Fruit fly (Drosophila melanogaster) S2 (cell line): Measurements from ENCODE around the gene wor.

Source experiments
- CG8478 ChIP-seq: fragments of >200 bp; optimal IDR thresholded peaks from 2 replicates; lab custom pipeline; 2018
- CTCF ChIP-seq, 2 experiments: fragments of >200 bp; optimal IDR thresholded peaks; 2 replicates each; lab custom pipeline; 2018

The wor gene

DNA sequence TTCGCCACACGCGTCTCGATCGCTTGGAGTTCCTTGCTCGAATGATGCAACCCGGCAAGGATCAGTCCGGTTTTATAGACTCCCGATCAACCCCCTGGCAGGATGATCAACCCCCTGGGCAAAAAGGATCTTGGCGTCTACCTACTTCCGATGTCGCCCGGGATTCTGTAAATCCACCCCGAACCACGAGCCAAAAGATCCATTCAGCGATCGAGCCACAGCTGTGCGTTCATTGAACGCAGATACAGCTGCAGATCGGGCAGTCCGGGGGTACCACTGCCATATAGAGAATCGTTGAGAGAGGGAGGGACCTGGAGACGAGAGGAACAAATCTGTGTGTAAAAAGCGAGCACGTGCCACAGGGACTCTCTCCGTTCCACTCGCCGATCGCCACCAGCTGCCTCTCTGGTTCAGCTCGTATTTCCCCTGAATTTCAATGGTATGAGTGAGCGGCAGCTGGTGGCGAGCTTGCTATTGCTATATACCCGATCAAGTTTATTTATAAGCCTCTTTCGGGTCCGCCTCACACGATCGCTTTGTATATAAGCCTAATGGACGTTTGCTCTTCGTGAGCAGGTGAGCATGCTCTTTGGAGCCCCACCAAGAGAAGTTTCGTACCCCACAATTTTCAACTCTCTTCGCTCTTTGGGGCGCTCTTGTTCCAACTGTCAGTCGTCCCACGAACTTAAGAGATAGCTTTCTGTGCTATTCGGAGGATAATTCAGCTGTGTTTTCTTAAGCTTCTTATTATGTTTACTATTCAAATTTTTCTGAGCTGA is at the start of gene wor:
Gene wor (minus strand): TSS at position 51 of the 779 bp plus-strand sequence.
- no peak for TF ChIP-seq CTCF (optimal IDR thresholded peaks at IDR 0.05; lab: Kevin White, UChicago)
- no peak for TF ChIP-seq CG8478 (lab: Kevin White, UChicago)

DNA sequence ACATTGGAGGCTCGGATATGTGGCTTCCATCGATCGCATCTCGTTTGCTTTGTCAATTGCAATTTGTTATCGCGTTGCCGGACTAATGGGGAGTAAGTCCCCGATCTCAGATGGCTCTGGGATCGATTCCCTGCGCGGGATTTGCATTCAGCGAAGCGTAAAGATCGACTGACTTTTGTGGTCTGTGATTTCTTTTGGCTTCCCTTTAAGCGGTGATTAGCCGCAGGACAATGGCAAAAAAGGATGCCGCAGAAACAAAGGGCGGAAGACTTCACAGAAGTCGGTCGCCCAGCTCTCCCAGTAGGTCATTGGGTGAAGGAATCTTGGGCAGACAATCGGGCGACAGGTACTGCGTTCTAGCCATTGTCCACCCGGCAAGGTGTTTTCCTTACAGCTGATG is 49.5 kb upstream of the wor start:
- TF ChIP-seq CTCF (optimal IDR thresholded peaks at IDR 0.05; lab: Kevin White, UChicago) (no peak), CG8478 (lab: Kevin White, UChicago) (no peak)

DNA sequence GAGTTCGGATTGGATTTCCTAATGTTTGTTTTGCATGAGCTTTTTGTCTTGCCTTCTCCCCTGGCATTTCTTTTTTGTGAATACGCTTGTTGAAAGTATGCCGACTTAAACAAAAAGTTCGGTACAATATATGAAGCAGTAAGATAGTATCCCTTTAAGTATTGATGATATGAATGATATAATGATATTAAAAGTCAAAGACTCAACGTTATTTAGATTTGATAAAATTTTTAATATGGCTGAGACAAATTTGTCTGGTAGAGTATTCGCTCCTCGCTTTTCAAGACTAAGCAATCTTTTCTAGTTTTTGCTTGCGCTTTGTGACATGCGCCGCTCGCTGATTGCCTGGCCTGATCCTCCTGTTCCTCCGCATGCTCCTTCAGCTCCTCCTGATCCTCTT is 49.0 kb upstream of the wor start:
- no peak for TF ChIP-seq CG8478 (lab: Kevin White, UChicago)
- TF ChIP-seq CTCF (optimal IDR thresholded peaks at IDR 0.05; lab: Kevin White, UChicago): no peak

DNA sequence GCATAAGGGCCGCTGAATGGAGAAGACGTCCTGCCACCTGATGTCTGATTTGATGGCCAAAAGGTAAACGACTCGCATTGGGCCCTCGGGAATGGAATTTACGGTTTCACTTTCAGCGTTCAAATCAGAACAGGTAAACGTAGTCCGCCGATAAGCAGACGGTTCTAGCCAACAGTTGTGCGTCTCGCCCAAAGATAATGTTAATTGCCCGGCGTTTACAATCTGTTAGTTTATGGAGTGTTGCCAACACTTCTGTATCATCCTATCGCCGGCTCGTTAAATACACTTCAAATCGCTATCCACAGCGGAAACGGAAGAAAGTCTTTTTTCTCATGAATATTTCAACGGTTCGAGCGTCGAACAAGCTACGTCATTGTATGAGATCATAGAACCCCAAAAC is 46.2 kb upstream of the wor start:
- TF ChIP-seq CG8478 (lab: Kevin White, UChicago) (no peak), CTCF (optimal IDR thresholded peaks at IDR 0.05; lab: Kevin White, UChicago) (no peak)

DNA sequence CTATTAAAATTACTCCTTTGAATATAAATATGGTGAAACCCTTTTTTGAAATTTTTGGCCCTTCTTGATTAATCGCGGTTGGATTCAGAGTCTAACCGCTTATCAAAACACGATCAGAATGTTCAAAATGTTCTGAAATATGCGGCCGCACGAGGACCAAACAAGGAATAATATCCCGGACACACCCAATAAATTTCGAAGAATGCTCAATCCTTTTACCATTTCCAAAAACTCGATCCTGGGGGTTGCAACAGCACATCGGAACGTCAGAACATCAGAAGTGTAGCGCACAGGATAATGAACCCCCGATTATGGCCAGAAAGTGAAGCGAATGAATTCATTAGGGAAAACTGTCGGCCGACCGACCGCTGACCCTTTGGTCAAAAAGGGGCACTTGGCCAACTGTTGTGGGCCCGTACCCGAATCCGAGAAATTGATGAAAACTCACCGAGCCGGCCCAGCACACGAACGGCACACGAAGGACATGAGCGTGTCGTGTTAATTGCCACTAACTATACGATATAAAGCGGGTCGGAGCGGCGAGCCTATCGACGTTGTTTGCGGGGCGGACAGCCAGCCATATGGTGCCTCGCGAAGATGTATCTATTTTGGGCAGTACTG is 45.2 kb upstream of the wor start:
- TF ChIP-seq CTCF (optimal IDR thresholded peaks at IDR 0.05; lab: Kevin White, UChicago): no peak
- TF ChIP-seq CG8478 (lab: Kevin White, UChicago): no peak

DNA sequence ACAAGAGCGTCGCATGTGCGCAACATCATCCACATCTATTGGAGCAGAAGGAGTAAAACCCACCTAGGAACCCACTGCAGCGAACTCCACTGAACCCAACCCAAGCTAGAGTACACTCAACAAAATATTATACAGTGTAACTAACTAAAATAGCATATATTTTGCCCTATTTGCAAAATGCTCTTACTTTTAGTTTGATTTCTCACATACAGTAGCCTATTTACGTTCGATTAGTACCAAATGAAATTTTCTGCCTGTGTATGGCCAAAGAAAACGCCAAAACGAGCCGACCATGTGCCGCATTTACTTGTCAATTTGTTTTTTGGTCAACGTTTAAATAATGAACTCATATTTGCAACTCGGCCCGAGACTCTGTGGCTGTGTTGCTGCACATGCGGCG is 43.4 kb upstream of the wor start:
- TF ChIP-seq CTCF (optimal IDR thresholded peaks at IDR 0.05; lab: Kevin White, UChicago) (no peak), CG8478 (lab: Kevin White, UChicago) (no peak)

DNA sequence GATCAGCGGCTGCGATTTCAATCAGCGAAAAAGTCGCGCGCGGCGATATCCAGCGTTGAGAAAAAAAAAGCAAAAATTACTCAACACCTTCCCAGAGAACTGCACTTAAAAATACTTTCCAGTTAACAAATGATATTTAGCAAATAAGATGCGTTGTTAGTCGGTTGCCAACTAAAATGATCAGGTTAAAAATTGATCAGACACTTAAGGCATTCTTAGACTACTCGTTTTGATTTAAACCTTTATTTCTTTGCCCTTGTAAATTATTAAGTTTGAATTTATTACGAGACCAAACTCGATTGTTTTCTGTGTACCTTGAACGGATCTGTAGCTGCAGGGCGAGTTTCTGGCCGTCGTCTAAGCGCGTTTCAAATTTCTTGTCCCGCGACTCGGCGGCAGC is 40.6 kb upstream of the wor start:
- no peak for TF ChIP-seq CG8478 (lab: Kevin White, UChicago)
- TF ChIP-seq CTCF (optimal IDR thresholded peaks at IDR 0.05; lab: Kevin White, UChicago): no peak

DNA sequence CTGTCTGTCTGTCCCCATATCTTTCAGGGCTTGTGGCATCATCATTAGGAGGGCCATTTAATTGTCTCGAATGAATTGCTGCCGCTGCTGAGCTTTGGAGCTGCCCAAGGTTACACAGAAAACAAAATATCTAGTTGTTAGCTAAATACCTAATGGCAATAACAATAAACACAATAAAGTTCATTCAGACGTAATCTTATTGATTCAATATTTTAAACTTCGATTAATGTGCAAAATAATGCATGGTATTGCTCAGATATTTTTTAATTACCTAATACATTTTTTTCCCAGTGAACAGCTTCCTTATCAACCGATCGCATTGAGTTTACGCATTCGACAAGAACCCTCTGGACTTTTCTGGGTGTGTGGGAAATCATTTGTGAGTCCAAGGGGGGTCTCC is 39.7 kb upstream of the wor start:
- TF ChIP-seq CG8478 (lab: Kevin White, UChicago) (no peak), CTCF (optimal IDR thresholded peaks at IDR 0.05; lab: Kevin White, UChicago) (no peak)

DNA sequence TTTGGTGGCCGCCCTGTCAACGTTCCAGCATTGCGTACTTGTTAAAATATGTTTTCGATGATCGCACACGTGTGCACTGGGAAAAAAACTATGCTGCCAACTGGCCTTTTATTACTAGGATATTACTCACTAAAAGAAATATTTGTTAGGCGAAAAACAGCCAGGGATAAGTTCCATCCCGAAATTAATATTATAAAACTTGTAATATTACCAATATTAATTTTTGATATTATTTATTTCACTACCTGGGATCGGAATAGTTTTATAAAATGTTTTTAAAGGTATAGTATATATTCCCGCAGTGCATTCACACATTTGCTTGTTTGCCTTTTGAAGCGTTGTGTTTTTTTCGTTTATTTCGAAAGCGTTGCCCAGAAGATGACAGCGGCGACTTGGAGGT is 38.1 kb upstream of the wor start:
- no peak for TF ChIP-seq CTCF (optimal IDR thresholded peaks at IDR 0.05; lab: Kevin White, UChicago)
- no peak for TF ChIP-seq CG8478 (lab: Kevin White, UChicago)

DNA sequence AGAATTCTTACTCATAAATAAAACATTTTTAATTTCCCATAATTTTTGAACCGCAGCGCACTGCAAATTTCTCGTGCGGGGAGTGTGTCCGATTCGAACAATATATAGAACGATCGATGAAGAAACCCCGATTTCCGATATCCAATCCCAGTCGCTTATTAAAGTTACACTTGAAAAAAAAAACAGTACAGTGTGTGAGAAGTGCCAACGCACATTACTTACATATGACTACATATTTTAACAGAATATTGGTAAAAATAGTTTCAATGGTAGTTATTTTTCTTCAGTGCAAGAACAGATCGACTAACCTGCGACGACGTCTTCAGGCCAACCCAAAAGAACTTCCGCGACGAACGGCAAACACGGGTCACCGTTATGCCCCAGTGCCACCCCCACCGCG is 37.6 kb upstream of the wor start:
- TF ChIP-seq CTCF (optimal IDR thresholded peaks at IDR 0.05; lab: Kevin White, UChicago) (no peak), CG8478 (lab: Kevin White, UChicago) (no peak)

DNA sequence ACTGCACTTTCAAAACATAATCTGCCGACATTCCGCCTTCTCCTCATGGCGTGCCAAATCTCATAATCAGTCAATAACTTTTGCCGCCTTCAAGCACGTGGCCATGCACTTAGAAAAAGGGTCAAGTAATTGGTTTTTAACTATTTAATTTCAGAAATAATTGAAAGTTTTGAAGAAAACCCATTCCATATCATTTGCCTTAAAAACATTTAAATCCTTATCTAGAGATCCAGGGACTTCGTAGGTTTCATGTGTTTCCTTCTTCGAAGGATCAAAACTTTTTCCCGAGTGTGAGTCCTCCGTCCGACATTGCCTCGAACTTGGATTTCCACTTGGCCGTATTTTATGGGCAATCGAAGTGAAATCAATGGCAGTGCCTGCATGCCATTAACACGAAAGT is 33.5 kb upstream of the wor start:
- TF ChIP-seq CG8478 (lab: Kevin White, UChicago) (no peak), CTCF (optimal IDR thresholded peaks at IDR 0.05; lab: Kevin White, UChicago) (no peak)

DNA sequence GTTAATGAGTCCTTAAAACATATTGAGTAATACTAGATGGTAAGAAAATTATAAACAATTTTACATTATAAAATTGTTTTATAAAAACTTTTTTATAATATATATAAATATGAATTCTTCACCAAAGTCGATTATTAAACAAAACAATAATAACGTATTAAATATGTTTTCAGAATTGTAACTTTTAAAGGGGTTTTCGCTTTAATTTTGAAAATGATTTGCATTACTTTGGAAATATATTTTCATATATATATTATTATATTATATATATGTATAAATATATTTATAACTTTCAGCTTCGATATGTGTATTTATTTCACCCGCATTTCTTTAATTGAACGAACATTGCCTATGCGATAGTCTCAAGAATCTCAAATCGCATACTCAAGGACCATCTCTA is 32.7 kb upstream of the wor start:
- TF ChIP-seq CG8478 (lab: Kevin White, UChicago): no peak
- TF ChIP-seq CTCF (optimal IDR thresholded peaks at IDR 0.05; lab: Kevin White, UChicago): no peak

DNA sequence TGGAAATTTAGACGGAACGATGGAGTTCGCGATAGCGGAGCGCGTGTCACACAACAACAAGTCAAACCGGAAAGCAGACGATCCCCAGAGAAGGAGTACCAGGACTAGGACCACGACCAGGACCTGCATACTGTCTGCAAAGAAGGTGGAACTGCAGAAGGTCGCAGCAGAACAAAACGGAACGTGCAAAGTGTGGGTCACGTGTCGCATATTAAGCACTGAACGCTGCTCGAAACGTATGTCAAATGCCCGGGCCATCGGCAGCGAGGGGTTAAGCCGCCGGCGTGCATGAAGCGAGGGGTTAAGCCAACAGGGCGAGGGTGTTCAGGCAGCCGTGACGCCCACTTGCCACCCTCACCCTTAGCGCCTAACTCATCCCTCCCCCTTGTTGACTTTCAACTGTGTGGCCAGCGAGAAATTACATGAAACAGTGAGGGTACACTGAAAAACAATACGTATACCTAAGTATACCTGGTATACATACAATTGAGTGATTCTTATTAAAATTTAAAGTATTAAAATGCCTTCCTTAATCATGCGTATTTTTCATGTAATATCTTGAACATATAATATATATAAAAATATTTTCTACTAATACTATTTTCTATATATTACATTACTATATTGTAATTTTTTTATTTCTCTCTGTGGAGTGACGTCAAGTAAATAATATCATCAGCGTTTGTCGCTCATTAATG is 16.6 kb upstream of the wor start:
- TF ChIP-seq CTCF (optimal IDR thresholded peaks at IDR 0.05; lab: Kevin White, UChicago) (no peak), CG8478 (lab: Kevin White, UChicago) (no peak)

DNA sequence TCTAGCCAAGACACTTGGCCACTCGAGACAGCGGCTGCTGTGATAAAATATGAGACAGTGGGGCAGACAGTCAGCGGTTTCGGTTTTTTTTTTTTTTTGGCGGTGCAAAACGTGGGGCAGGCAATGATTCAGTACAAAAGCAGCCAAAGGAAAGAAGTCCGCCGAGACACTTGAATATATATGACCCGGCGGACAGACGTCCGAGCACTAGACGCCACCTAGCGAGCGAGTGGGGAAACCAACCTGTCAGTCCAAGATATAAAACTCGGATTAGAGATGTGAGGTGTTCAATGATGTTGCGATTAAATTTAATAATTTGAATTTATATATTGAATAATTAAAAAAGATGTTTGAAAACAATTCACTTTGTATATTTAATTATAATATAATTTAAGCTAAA is 13.6 kb upstream of the wor start:
- TF ChIP-seq CG8478 (lab: Kevin White, UChicago): no peak
- TF ChIP-seq CTCF (optimal IDR thresholded peaks at IDR 0.05; lab: Kevin White, UChicago): peak; percentile 82 to 84

DNA sequence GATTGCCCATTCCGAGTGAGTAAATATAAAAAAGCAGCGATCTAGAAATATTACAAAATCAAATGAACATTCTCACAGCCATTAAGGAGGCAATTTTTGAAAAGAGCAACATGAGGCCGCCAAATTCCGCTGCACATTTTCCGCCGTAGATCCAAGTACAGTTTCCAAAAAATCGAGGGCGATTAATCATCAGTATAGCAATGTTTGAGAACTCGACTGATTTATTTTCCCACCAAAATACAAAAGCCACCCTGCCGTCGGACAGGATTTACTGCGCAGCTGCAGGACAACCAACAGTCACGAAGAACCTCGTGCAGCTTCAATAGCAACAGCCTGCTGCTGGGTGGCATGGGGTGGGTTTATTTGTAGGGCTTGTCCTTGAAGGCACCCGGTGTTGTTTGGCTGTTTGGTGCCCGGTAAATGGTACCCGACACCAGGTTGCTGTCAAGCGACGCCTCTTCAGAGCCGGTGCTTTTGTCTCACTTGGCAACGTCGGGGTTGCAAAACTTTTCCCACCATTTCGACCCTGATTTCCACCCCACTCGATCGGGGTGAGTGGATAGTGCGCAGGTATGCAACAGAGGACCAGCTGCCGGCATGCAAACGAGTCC is 10.4 kb upstream of the wor start:
- TF ChIP-seq CG8478 (lab: Kevin White, UChicago) (no peak), CTCF (optimal IDR thresholded peaks at IDR 0.05; lab: Kevin White, UChicago) (no peak)
